Worm (Caenorhabditis elegans): Measurements from ENCODE around the gene F56D2.5.

Gene F56D2.5

ce11 chrIII:5601999-5602398 lies 20.8 kb upstream of the F56D2.5 start (continued):
- TF ChIP-seq mxl-1 (tag; optimal IDR thresholded peaks at IDR 0.05) = peak; percentile 73
- peak; percentile 73; the same call in 1 of the 2 replicates for TF ChIP-seq C17E4.6 (GFP tag; IDR thresholded peaks at IDR 0.05)
- peak; percentile 89 for TF ChIP-seq B0261.1 (tag; optimal IDR thresholded peaks at IDR 0.05)
- TF ChIP-seq ZK185.1 (tag; optimal IDR thresholded peaks at IDR 0.05; ENCODE audit: poor library complexity, severe bottlenecking) = peak; percentile 86
- peak; percentile 87 for TF ChIP-seq zim-3 (tag; optimal IDR thresholded peaks at IDR 0.05)
- peak; percentile 56 for TF ChIP-seq K12H6.12 (tag; optimal IDR thresholded peaks at IDR 0.05)
- peak; percentile 82 for TF ChIP-seq ceh-27 (GFP tag; optimal IDR thresholded peaks at IDR 0.05)
- no peak for TF ChIP-seq efl-1 (GFP tag; optimal IDR thresholded peaks at IDR 0.05)
- TF ChIP-seq T07F8.4 (tag; optimal IDR thresholded peaks at IDR 0.05) = peak; percentile 87
- TF ChIP-seq let-526 (GFP tag; IDR thresholded peaks at IDR 0.05) = no peak
- TF ChIP-seq hlh-26 (GFP tag; conservative IDR thresholded peaks at IDR 0.05) = no peak
- peak; percentile 60 for TF ChIP-seq nhr-179 (tag; optimal IDR thresholded peaks at IDR 0.05)
- peak; percentile 64 for TF ChIP-seq F22D6.2 (tag; optimal IDR thresholded peaks at IDR 0.05)
- peak; percentile 67; the same call in 1 of the 2 replicates for TF ChIP-seq madf-3 (GFP tag; IDR thresholded peaks at IDR 0.05)
- TF ChIP-seq nfya-2 (GFP tag; IDR thresholded peaks at IDR 0.05) = 0 out of 2 replicates have a peak, but pooled peaks have one; percentile 67
- peak; percentile 96 for TF ChIP-seq lin-26 (GFP tag; IDR thresholded peaks at IDR 0.05)
- TF ChIP-seq somi-1 (GFP tag; optimal IDR thresholded peaks at IDR 0.05) = peak; percentile 76
- TF ChIP-seq chd-7 (tag; optimal IDR thresholded peaks at IDR 0.05) = peak; percentile 95
- TF ChIP-seq cebp-1 (GFP tag; IDR thresholded peaks at IDR 0.05) = 0 out of 2 replicates have a peak, but pooled peaks have one; percentile 48
- TF ChIP-seq cebp-1 (tag; optimal IDR thresholded peaks at IDR 0.05) = peak; percentile 76
- TF ChIP-seq F57C9.4 (tag; optimal IDR thresholded peaks at IDR 0.05) = peak; percentile 57
- TF ChIP-seq lin-54 (GFP tag; optimal IDR thresholded peaks at IDR 0.05) = peak; percentile 75
- TF ChIP-seq him-1 (tag; optimal IDR thresholded peaks at IDR 0.05) = peak; percentile 52
- peak; percentile 80 for TF ChIP-seq lin-40 (tag; optimal IDR thresholded peaks at IDR 0.05)
- TF ChIP-seq nhr-120 (GFP tag; IDR thresholded peaks at IDR 0.05) = 0 out of 2 replicates have a peak, but pooled peaks have one; percentile 87
- TF ChIP-seq hmg-20 (GFP tag; IDR thresholded peaks at IDR 0.05) = peak; percentile 77; the same call in 1 of the 2 replicates
- peak; percentile 71 for TF ChIP-seq ztf-22 (GFP tag; optimal IDR thresholded peaks at IDR 0.05)
- TF ChIP-seq sea-2 (GFP tag; IDR thresholded peaks at IDR 0.05) = no peak
- TF ChIP-seq snpc-3.4 (tag; optimal IDR thresholded peaks at IDR 0.05) = peak; percentile 72
- 0 out of 2 replicates have a peak, but pooled peaks have one; percentile 46 for TF ChIP-seq bed-2 (GFP tag; IDR thresholded peaks at IDR 0.05)
- TF ChIP-seq let-607 (tag; optimal IDR thresholded peaks at IDR 0.05) = peak; percentile 50 to 70
- peak; percentile 77 for TF ChIP-seq madf-6 (GFP tag; IDR thresholded peaks at IDR 0.05)
- TF ChIP-seq egrh-3 (GFP tag; IDR thresholded peaks at IDR 0.05) = 0 out of 2 replicates have a peak, but pooled peaks have one; percentile 21
- TF ChIP-seq B0035.1 (tag; optimal IDR thresholded peaks at IDR 0.05) = peak; percentile 36
- peak; percentile 77; the same call in 1 of the 2 replicates for TF ChIP-seq ekl-4 (GFP tag; IDR thresholded peaks at IDR 0.05)
- peak; percentile 91 for TF ChIP-seq F49E8.2 (tag; optimal IDR thresholded peaks at IDR 0.05; ENCODE audit: insufficient read depth)
- TF ChIP-seq F55B11.4 (tag; optimal IDR thresholded peaks at IDR 0.05; ENCODE audit: borderline replicate concordance, insufficient read depth) = no peak
- peak; percentile 79; the same call in 1 of the 2 replicates for TF ChIP-seq egl-18 (GFP tag; IDR thresholded peaks at IDR 0.05)
- TF ChIP-seq zfh-2 (GFP tag; conservative IDR thresholded peaks at IDR 0.05) = peak; percentile 51; the same call in 1 of the 2 replicates
- TF ChIP-seq nfya-1 (tag; optimal IDR thresholded peaks at IDR 0.05; ENCODE audit: borderline replicate concordance, insufficient read depth) = no peak
- TF ChIP-seq ceh-91 (GFP tag; IDR thresholded peaks at IDR 0.05) = peak; percentile 47
- TF ChIP-seq repo-1 (tag; optimal IDR thresholded peaks at IDR 0.05) = peak; percentile 88
- peak; percentile 84 for TF ChIP-seq dox-1 (GFP tag; IDR thresholded peaks at IDR 0.05)
- peak; percentile 77 for TF ChIP-seq ztf-18 (tag; optimal IDR thresholded peaks at IDR 0.05)
- peak; percentile 59 for TF ChIP-seq fkh-3 (tag; optimal IDR thresholded peaks at IDR 0.05)
- TF ChIP-seq mcd-1 (GFP tag; IDR thresholded peaks at IDR 0.05) = peak; percentile 74
- TF ChIP-seq Y56A3A.18 (GFP tag; IDR thresholded peaks at IDR 0.05) = peak; percentile 92

Data from whole organism, young adult.